Worm (Caenorhabditis elegans): ENCODE data around the gene W09H1.1.

- no peak for TF ChIP-seq F13C5.2 (tag; optimal IDR thresholded peaks at IDR 0.05)
- no peak for TF ChIP-seq tbx-11 (GFP tag; IDR thresholded peaks at IDR 0.05)
- TF ChIP-seq tbx-37 (GFP tag; conservative IDR thresholded peaks at IDR 0.05), result no peak
Observed at ce11 chrII:13188084-13188483, 6.7 kb upstream of the W09H1.1 start.

Data from whole organism, early embryonic.